Worm (Caenorhabditis elegans) whole organism, young adult: ENCODE data around the gene F57C12.6.

Experiments
- B0019.2 ChIP-seq: fragments of 200-800 bp; sonication (Bioruptor generic); conservative IDR thresholded peaks from 2 replicates; pipeline ENCODE4 v1.3.6; 2022; ENCODE audit warnings: missing genetic modification reagents, missing genetic modification characterization, missing compliant biosample characterization
- F33H1.4 ChIP-seq: fragments of 200-800 bp; sonication (Bioruptor generic); IDR thresholded peaks from 2 replicates; pipeline ENCODE4 v1.3.6; 2022; ENCODE audit warnings: missing genetic modification reagents, missing genetic modification characterization, missing compliant biosample characterization
- F37B4.10 ChIP-seq: fragments of 200-800 bp; sonication (Bioruptor generic); IDR thresholded peaks from 2 replicates; pipeline ENCODE4 v1.3.6; 2022; ENCODE audit warnings: missing genetic modification characterization, missing compliant biosample characterization
- K12H6.12 ChIP-seq: fragments of 200-800 bp; sonication (Bioruptor generic); optimal IDR thresholded peaks from 2 replicates; lab custom pipeline; 2018; ENCODE audit warnings: mild to moderate bottlenecking, missing genetic modification characterization, missing compliant biosample characterization
- ZK185.1 ChIP-seq: sonication (generic microtip); optimal IDR thresholded peaks from 2 replicates; lab custom pipeline; 2016; ENCODE audit warnings: mild to moderate bottlenecking, missing genetic modification characterization, missing compliant biosample characterization; ENCODE audit not compliant: poor library complexity, severe bottlenecking
- ama-1 ChIP-seq, 3 experiments: fragments of 150-350 bp in 1 of 3; sonication (generic microtip) in 2 of 3; optimal IDR thresholded peaks; 2 replicates each; lab custom pipeline; 2014 to 2018; ENCODE audit warnings: missing biosample characterization in 2 of 3, missing genetic modification characterization in 2 of 3, missing genetic modification reagents in 2 of 3
- dpl-1 ChIP-seq: fragments of 150-350 bp; optimal IDR thresholded peaks from 2 replicates; lab custom pipeline; 2014; ENCODE audit warnings: missing biosample characterization, missing genetic modification reagents, missing genetic modification characterization
- efl-1 ChIP-seq: fragments of 150-350 bp; optimal IDR thresholded peaks from 2 replicates; lab custom pipeline; 2014; ENCODE audit warnings: missing biosample characterization, missing genetic modification reagents, missing genetic modification characterization
- egl-44 ChIP-seq: fragments of 200-800 bp; sonication (Bioruptor generic); IDR thresholded peaks from 2 replicates; pipeline ENCODE4 v1.3.6; 2022; ENCODE audit warnings: missing genetic modification reagents, missing genetic modification characterization, missing compliant biosample characterization
- rcor-1 ChIP-seq: fragments of 200-800 bp; sonication (Bioruptor generic); IDR thresholded peaks from 2 replicates; pipeline ENCODE4 v1.3.6; 2022; ENCODE audit warnings: missing genetic modification reagents, missing genetic modification characterization, missing compliant biosample characterization
- repo-1 ChIP-seq: sonication (generic microtip); optimal IDR thresholded peaks from 2 replicates; lab custom pipeline; 2017; ENCODE audit warnings: mild to moderate bottlenecking, missing genetic modification characterization, missing compliant biosample characterization
- snpc-1.3 ChIP-seq: sonication (generic microtip); optimal IDR thresholded peaks from 2 replicates; lab custom pipeline; 2017; ENCODE audit warnings: missing genetic modification characterization, mild to moderate bottlenecking, missing compliant biosample characterization, antibody characterized with exemption, moderate library complexity, missing genotype, missing genetic modification reagents; ENCODE audit not compliant: insufficient read depth
- tbp1 ChIP-seq: fragments of 200-800 bp; sonication (Bioruptor generic); optimal IDR thresholded peaks from 2 replicates; lab custom pipeline; 2018; ENCODE audit warnings: mild to moderate bottlenecking, missing genetic modification characterization, missing compliant biosample characterization
- unc-62 ChIP-seq: fragments of 150-350 bp; optimal IDR thresholded peaks from 2 replicates; lab custom pipeline; 2014; ENCODE audit warnings: missing biosample characterization, missing genetic modification reagents, missing genetic modification characterization

DNA sequence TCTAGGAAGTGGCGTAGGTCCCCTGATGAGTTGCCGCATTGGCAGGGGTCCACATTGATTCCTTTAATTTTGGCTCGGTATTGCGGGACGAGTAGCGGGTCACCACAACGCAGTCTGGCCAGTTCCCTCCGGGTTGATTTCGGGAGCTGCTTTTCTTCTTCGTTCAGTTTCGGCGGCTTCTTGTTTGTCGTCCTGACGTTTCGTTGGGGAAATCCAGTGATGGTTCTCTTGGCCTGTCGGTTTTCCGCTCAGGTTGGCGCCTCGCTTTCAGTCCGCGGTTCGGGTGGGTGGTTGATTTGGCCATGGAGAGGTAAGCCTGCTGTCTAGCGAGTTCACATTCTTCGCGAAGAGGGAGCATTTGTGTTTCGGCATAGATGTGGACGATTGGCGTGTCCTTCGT, 25.0 kb downstream of the F57C12.6 start:
- TF ChIP-seq dpl-1 (no peak), ama-1 (optimal IDR thresholded peaks at IDR 0.05; lab: Kevin White, UChicago) (no peak), ama-1 (GFP tag; optimal IDR thresholded peaks at IDR 0.05; lab: Kevin White, UChicago) (no peak), B0019.2 (GFP tag; lab: Robert Waterston, UW) (no peak), egl-44 (GFP tag; lab: Robert Waterston, UW) (no peak), F37B4.10 (GFP tag; lab: Robert Waterston, UW) (no peak), snpc-1.3 (no peak), ZK185.1 (no peak), efl-1 (no peak), tbp1 (GFP tag; lab: Kevin White, UChicago) (no peak), F33H1.4 (no peak), K12H6.12 (tag; lab: Kevin White, UChicago) (no peak), repo-1 (tag; lab: Kevin White, UChicago) (no peak), unc-62 (GFP tag; lab: Kevin White, UChicago) (no peak), rcor-1 (no peak)
